Worm (Caenorhabditis elegans) whole organism, L4/young adult: ENCODE measurements around the gene ZC416.2.

ENCODE experiments used
- W03F9.2 ChIP-seq: fragments of 150-350 bp; optimal IDR thresholded peaks from 2 replicates; lab custom pipeline; 2014; ENCODE audit warnings: missing biosample characterization, missing genetic modification characterization
- dao-5 ChIP-seq: sonication (generic microtip); optimal IDR thresholded peaks from 2 replicates; lab custom pipeline; 2016; ENCODE audit warnings: missing genotype, missing genetic modification characterization, moderate library complexity, missing compliant biosample characterization
- him-1 ChIP-seq: sonication (generic microtip); optimal IDR thresholded peaks from 2 replicates; lab custom pipeline; 2016; ENCODE audit warnings: missing genotype, missing genetic modification reagents, missing genetic modification characterization, missing compliant biosample characterization

Gene ZC416.2

ce11 chrIV:3613022-3613605, 20.3 kb upstream of the ZC416.2 start, which contains the start of gene ltah-1.2:
TSS of gene ltah-1.2 (minus strand) at chrIV:3613072.
- TF ChIP-seq dao-5 (tag; lab: Kevin White, UChicago) (no peak), W03F9.2 (no peak), him-1 (no peak)

DNA sequence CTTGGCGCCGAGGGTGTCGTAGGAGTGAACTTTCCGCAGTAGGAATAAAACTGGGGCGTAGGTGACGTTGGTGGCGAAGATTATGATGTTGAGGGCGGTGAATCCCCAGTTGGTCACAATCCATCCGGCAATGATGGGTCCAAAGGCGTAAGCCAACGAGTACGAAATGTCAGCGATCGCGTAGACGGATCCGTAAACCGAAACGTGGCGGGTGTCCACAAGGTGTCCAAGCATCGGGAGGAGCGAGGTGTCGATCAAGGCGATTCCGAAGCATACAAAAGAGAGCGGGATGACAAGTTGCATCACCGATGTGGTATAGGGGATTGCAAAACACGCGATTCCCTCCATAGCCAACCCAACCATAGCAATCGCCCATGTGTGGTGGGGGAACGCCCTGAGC, 14.7 kb upstream of the ZC416.2 start:
- TF ChIP-seq him-1 = no peak
- TF ChIP-seq dao-5 (tag; lab: Kevin White, UChicago) = no peak
- no peak for TF ChIP-seq W03F9.2

ce11 chrIV:3621805-3622355, 11.5 kb upstream of the ZC416.2 start:
- TF ChIP-seq W03F9.2 = no peak
- no peak for TF ChIP-seq him-1
- TF ChIP-seq dao-5 (tag; lab: Kevin White, UChicago) = no peak

- no peak for TF ChIP-seq dao-5 (tag; lab: Kevin White, UChicago)
- no peak for TF ChIP-seq him-1
- no peak for TF ChIP-seq W03F9.2
These were observed 8.8 kb upstream of the ZC416.2 start, which contains the start of the genes cha-1 and unc-17 for ce11 chrIV:3624597-3624996. TSS of gene cha-1 (minus strand) at chrIV:3624697. TSS of gene unc-17 (minus strand) at chrIV:3624699.

ce11 chrIV:3626447-3626846, 7.0 kb upstream of the ZC416.2 start:
- TF ChIP-seq him-1 = no peak
- TF ChIP-seq W03F9.2 = no peak
- no peak for TF ChIP-seq dao-5 (tag; lab: Kevin White, UChicago)

DNA sequence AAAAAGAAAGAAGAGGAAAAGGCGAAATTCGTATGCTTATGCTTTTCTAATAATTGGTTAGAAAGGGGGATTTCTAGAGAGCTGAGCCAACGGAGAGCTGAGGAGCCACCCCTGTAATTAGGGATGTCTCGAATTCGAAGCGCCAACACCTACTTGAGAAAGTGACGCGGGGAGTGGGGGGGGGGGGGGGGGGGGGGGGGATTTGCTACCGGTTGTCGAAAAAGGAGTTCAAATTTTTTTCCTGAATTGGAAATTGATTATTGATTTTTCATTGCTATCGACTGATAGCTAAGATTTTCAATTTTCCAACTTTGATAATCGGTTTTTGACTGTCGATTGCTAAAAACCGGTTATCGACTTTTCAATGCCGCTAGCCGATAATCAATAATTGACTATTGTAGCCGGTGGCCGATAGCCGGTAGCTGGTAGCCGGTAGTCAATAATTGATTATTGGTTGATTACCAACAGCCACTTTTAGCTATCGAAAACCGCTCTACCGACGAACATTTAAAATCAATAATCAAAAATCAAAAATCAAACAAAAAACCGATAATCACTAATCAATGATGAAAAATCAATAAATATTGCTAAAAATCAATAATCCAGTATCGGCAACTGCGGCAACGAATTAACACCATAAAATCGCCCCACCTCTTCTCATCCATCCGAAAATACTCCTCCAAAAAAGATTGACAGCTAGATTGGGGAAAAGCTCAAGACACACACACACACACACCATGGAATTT, 4.3 kb upstream of the ZC416.2 start:
- no peak for TF ChIP-seq W03F9.2
- no peak for TF ChIP-seq him-1
- TF ChIP-seq dao-5 (tag; lab: Kevin White, UChicago) = no peak

- no peak for TF ChIP-seq W03F9.2
- no peak for TF ChIP-seq dao-5 (tag; lab: Kevin White, UChicago)
- no peak for TF ChIP-seq him-1
These were observed 944 bp upstream of the ZC416.2 start for ce11 chrIV:3632475-3632874.

DNA sequence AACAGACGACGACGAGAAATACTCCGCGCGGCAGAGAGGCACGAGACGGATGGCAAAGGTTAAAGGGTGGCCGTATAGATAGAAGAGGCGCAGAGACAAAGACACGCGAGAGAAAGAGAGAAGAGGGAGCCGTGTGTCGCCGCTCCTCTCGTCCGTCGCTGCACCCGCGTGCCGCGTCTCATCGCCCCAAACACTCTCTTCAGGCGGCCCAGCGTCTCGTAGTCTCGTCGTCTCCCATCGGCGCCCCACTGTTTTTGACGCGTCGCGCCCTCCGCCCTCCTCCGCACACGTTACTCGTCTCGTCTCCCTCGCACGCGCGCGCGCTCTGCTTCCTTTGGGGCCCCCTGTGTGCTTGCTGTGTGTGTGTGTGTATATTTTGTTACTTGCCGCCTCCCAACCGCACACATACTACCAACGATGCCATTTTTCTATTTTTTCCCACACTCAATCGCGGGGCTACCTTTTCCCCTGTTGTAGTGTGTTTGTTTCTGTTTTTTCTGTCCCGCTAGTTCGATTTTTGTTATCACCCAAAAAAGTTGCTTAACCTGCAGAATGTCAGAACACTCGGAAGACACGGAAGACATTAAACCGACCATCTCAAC, 3.2 kb downstream of the ZC416.2 start, which contains the start of gene madf-9:
Gene madf-9 (plus strand): TSS at position 552 of the 602 bp plus-strand sequence.
- TF ChIP-seq him-1 (peak; percentile 18), W03F9.2 (no peak), dao-5 (tag; lab: Kevin White, UChicago) (peak; percentile 70)

- TF ChIP-seq him-1 = no peak
These were observed 5.0 kb downstream of the ZC416.2 start for ce11 chrIV:3638250-3638926.

ce11 chrIV:3642189-3642588, 8.8 kb downstream of the ZC416.2 start, which contains the start of gene CC8.3:
TSS of gene CC8.3 (minus strand) at chrIV:3642289.
- TF ChIP-seq W03F9.2 (no peak), dao-5 (tag; lab: Kevin White, UChicago) (no peak), him-1 (no peak)

ce11 chrIV:3644863-3645378, 11.5 kb downstream of the ZC416.2 start:
- TF ChIP-seq W03F9.2 (no peak), him-1 (no peak), dao-5 (tag; lab: Kevin White, UChicago) (no peak)

ce11 chrIV:3645487-3645886, 12.1 kb downstream of the ZC416.2 start:
- TF ChIP-seq dao-5 (tag; lab: Kevin White, UChicago) (no peak), W03F9.2 (no peak), him-1 (no peak)

DNA sequence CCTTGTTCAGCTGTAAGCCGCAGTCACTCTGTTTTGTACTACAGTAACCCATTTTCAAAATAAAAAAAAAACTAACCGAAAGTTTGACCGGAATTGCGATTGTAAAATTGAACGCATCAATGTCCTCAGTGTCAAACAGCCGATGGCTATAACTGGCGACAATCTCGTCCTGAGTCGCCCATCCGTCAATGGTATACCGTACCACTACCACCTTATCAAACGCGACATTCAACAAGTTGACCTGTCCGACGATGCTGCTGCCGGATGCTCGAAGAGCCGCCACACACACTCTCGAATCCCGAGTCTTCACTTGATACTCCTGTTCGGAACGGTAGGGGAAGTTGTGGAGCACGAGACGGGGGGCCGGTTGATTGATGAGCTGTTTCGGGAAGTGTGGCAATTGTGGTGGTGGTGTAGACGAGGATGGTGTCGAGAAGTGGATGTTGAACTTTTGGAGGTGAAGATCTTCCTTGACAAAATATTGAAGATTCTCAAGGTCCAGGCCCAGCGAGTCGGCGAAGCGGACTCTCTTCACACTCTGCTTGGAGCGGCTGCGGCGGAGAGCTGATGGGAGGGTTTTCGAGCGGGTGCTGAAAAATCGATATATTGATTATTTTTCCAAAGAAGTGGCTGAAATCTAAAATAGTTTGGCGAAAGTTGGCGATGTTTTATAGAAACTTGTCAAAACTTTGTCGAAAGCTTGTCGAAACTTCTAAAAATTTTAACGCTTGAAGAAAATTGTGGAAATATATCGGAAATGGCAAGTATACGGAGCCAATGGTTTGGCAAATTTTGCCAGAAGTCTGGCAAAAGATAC, 13.1 kb downstream of the ZC416.2 start:
- TF ChIP-seq dao-5 (tag; lab: Kevin White, UChicago) (no peak), him-1 (no peak)
